Worm (Caenorhabditis elegans) whole organism, L1 larva: ENCODE results near the gene ZC196.8.

Source experiments
- C04F5.9 ChIP-seq: sonication (generic microtip); optimal IDR thresholded peaks from 2 replicates; lab custom pipeline; 2016; ENCODE audit warnings: missing genetic modification characterization, missing compliant biosample characterization
- C16A3.4 ChIP-seq: fragments of 150-350 bp; optimal IDR thresholded peaks from 2 replicates; lab custom pipeline; 2014; ENCODE audit warnings: missing biosample characterization, missing genetic modification characterization
- C34B4.2 ChIP-seq: sonication (generic microtip); optimal IDR thresholded peaks from 2 replicates; lab custom pipeline; 2017; ENCODE audit warnings: mild to moderate bottlenecking, missing genetic modification characterization, missing compliant biosample characterization
- aha-1 ChIP-seq: fragments of 150-350 bp; optimal IDR thresholded peaks from 2 replicates; lab custom pipeline; 2014; ENCODE audit warnings: missing biosample characterization, missing genetic modification characterization
- alr-1 ChIP-seq: fragments of 200-800 bp; sonication (Bioruptor generic); optimal IDR thresholded peaks from 2 replicates; lab custom pipeline; 2018; ENCODE audit warnings: borderline replicate concordance, mild to moderate bottlenecking, missing genetic modification characterization, missing compliant biosample characterization
- ama-1 ChIP-seq: fragments of 150-350 bp; optimal IDR thresholded peaks from 2 replicates; lab custom pipeline; 2014
- ceh-63 ChIP-seq: fragments of 200-800 bp; sonication (Bioruptor generic); optimal IDR thresholded peaks from 2 replicates; lab custom pipeline; 2018; ENCODE audit warnings: mild to moderate bottlenecking, missing genetic modification characterization, missing compliant biosample characterization
- ceh-8 ChIP-seq: fragments of 200-800 bp; sonication (Bioruptor generic); optimal IDR thresholded peaks from 2 replicates; lab custom pipeline; 2018; ENCODE audit warnings: mild to moderate bottlenecking, missing genetic modification characterization, moderate library complexity, missing compliant biosample characterization
- ceh-82 ChIP-seq, 3 experiments: fragments of 150-350 bp in 1 of 3; sonication (generic microtip) in 2 of 3; optimal IDR thresholded peaks; 2 replicates each; lab custom pipeline; 2014 to 2017; ENCODE audit warnings: missing biosample characterization in 3 of 3, missing genetic modification characterization in 3 of 3
- ceh-88 ChIP-seq: fragments of 200-800 bp; sonication (Bioruptor generic); IDR thresholded peaks from 2 replicates; pipeline ENCODE4 v1.3.6; 2022; ENCODE audit warnings: missing genetic modification characterization, missing compliant biosample characterization
- ceh-90 ChIP-seq: sonication (generic microtip); optimal IDR thresholded peaks from 2 replicates; lab custom pipeline; 2016; ENCODE audit warnings: missing genetic modification characterization, missing compliant biosample characterization
- elt-2 ChIP-seq: sonication (generic microtip); optimal IDR thresholded peaks from 2 replicates; lab custom pipeline; 2016; ENCODE audit warnings: missing genetic modification characterization, mild to moderate bottlenecking, inconsistent platforms, missing compliant biosample characterization, missing genetic modification reagents
- elt-3 ChIP-seq, 6 experiments: fragments of 150-350 bp in 1 of 6; sonication (generic microtip); optimal IDR thresholded peaks; 2 replicates each; lab custom pipeline; 2017 to 2018; ENCODE audit warnings: missing biosample characterization in 6 of 6, missing genetic modification characterization in 6 of 6, inconsistent platforms in 1 of 6
- hlh-17 ChIP-seq: fragments of 200-800 bp; sonication (Bioruptor generic); optimal IDR thresholded peaks from 2 replicates; lab custom pipeline; 2018; ENCODE audit warnings: missing genetic modification characterization, mild to moderate bottlenecking, missing compliant biosample characterization, moderate library complexity, borderline replicate concordance
- hlh-4 ChIP-seq: sonication (generic microtip); optimal IDR thresholded peaks from 2 replicates; lab custom pipeline; 2016; ENCODE audit warnings: mild to moderate bottlenecking, missing genetic modification characterization, missing compliant biosample characterization
- hpl-2 ChIP-seq: fragments of 150-350 bp; optimal IDR thresholded peaks from 2 replicates; lab custom pipeline; 2014; ENCODE audit warnings: missing biosample characterization, missing genetic modification reagents, missing genetic modification characterization
- irx-1 ChIP-seq: sonication (generic microtip); optimal IDR thresholded peaks from 2 replicates; lab custom pipeline; 2016; ENCODE audit warnings: missing genetic modification characterization, missing compliant biosample characterization
- jun-1 ChIP-seq: fragments of 150-350 bp; optimal IDR thresholded peaks from 2 replicates; lab custom pipeline; 2014; ENCODE audit warnings: missing biosample characterization, missing genetic modification reagents, missing genetic modification characterization
- lin-15B ChIP-seq: fragments of 150-350 bp; sonication (generic microtip); optimal IDR thresholded peaks from 3 replicates; lab custom pipeline; 2014; ENCODE audit warnings: missing biosample characterization, missing genetic modification characterization
- lin-35 ChIP-seq, 2 experiments: fragments of 150-350 bp; optimal IDR thresholded peaks; 2 replicates each; lab custom pipeline; 2014; ENCODE audit warnings: missing biosample characterization in 2 of 2, missing genetic modification characterization in 2 of 2, missing genetic modification reagents in 2 of 2
- lin-39 ChIP-seq: fragments of 150-350 bp; optimal IDR thresholded peaks from 2 replicates; lab custom pipeline; 2014; ENCODE audit warnings: missing biosample characterization, missing genetic modification reagents, missing genetic modification characterization
- lir-3 ChIP-seq: sonication (generic microtip); optimal IDR thresholded peaks from 2 replicates; lab custom pipeline; 2016; ENCODE audit warnings: mild to moderate bottlenecking, missing genetic modification characterization, moderate library complexity, missing compliant biosample characterization; ENCODE audit not compliant: poor library complexity
- lsy-2 ChIP-seq, 2 experiments: fragments of 150-350 bp; optimal IDR thresholded peaks; 2 replicates each; lab custom pipeline; 2014; ENCODE audit warnings: missing biosample characterization in 2 of 2, missing genetic modification characterization in 2 of 2
- mab-9 ChIP-seq: fragments of 200-800 bp; sonication (Bioruptor generic); IDR thresholded peaks from 2 replicates; pipeline ENCODE4 v1.3.6; 2022; ENCODE audit warnings: missing genetic modification reagents, missing genetic modification characterization, missing compliant biosample characterization
- mdl-1 ChIP-seq, 2 experiments: fragments of 150-350 bp; optimal IDR thresholded peaks; 2 replicates each; lab custom pipeline; 2014 to 2017; ENCODE audit warnings: missing biosample characterization in 2 of 2, missing genetic modification characterization in 2 of 2, inconsistent platforms in 1 of 2
- mep-1 ChIP-seq: fragments of 150-350 bp; optimal IDR thresholded peaks from 2 replicates; lab custom pipeline; 2014; ENCODE audit warnings: missing biosample characterization, missing genetic modification characterization
- nhr-19 ChIP-seq: fragments of 200-800 bp; sonication (Bioruptor generic); conservative IDR thresholded peaks from 2 replicates; pipeline ENCODE4 v1.3.6; 2022; ENCODE audit warnings: missing genetic modification characterization, missing compliant biosample characterization
- nhr-20 ChIP-seq: sonication (generic microtip); optimal IDR thresholded peaks from 2 replicates; lab custom pipeline; 2016; ENCODE audit warnings: mild to moderate bottlenecking, missing genetic modification characterization, missing compliant biosample characterization
- nhr-237 ChIP-seq: fragments of 150-350 bp; optimal IDR thresholded peaks from 2 replicates; lab custom pipeline; 2014; ENCODE audit warnings: missing biosample characterization, missing genetic modification characterization
- nhr-47 ChIP-seq: sonication (generic microtip); optimal IDR thresholded peaks from 2 replicates; lab custom pipeline; 2016; ENCODE audit warnings: mild to moderate bottlenecking, missing genetic modification characterization, moderate library complexity, missing compliant biosample characterization
- nhr-71 ChIP-seq: sonication (generic microtip); optimal IDR thresholded peaks from 2 replicates; lab custom pipeline; 2016; ENCODE audit warnings: mild to moderate bottlenecking, missing genetic modification characterization, moderate library complexity, missing compliant biosample characterization
- nhr-76 ChIP-seq: sonication (generic microtip); optimal IDR thresholded peaks from 2 replicates; lab custom pipeline; 2017; ENCODE audit warnings: missing biosample characterization, missing genetic modification characterization
- nhr-84 ChIP-seq: sonication (generic microtip); optimal IDR thresholded peaks from 2 replicates; lab custom pipeline; 2017; ENCODE audit warnings: missing biosample characterization, missing genetic modification characterization
- pag-3 ChIP-seq: sonication (generic microtip); optimal IDR thresholded peaks from 2 replicates; lab custom pipeline; 2017; ENCODE audit warnings: missing genetic modification characterization, mild to moderate bottlenecking, missing compliant biosample characterization, antibody characterized with exemption, borderline replicate concordance; ENCODE audit not compliant: insufficient read depth
- skn-1 ChIP-seq: fragments of 150-350 bp; optimal IDR thresholded peaks from 2 replicates; lab custom pipeline; 2014; ENCODE audit warnings: missing biosample characterization, missing genetic modification characterization
- sptf-1 ChIP-seq: fragments of 150-350 bp; optimal IDR thresholded peaks from 2 replicates; lab custom pipeline; 2014; ENCODE audit warnings: missing biosample characterization, missing genetic modification characterization
- sup-37 ChIP-seq: fragments of 200-800 bp; sonication (Bioruptor generic); optimal IDR thresholded peaks from 2 replicates; lab custom pipeline; 2018; ENCODE audit warnings: mild to moderate bottlenecking, missing genetic modification characterization, missing compliant biosample characterization
- unc-62 ChIP-seq: fragments of 150-350 bp; optimal IDR thresholded peaks from 2 replicates; lab custom pipeline; 2014; ENCODE audit warnings: missing biosample characterization, missing genetic modification reagents, missing genetic modification characterization
- vab-15 ChIP-seq: sonication (generic microtip); optimal IDR thresholded peaks from 2 replicates; lab custom pipeline; 2017; ENCODE audit warnings: missing genotype, mild to moderate bottlenecking, missing genetic modification characterization, missing compliant biosample characterization
- xbp-1 ChIP-seq: sonication (generic microtip); optimal IDR thresholded peaks from 2 replicates; lab custom pipeline; 2016; ENCODE audit warnings: missing genetic modification characterization, missing compliant biosample characterization
- zag-1 ChIP-seq: fragments of 150-350 bp; optimal IDR thresholded peaks from 2 replicates; lab custom pipeline; 2014; ENCODE audit warnings: missing biosample characterization, missing genetic modification characterization

Gene ZC196.8

ce11 chrV:8754670-8755069 is 32.6 kb upstream of the ZC196.8 start, which contains the start of gene B0507.4:
B0507.4 (plus strand) TSS chrV:8754970.
- TF ChIP-seq ceh-88 (GFP tag; lab: Robert Waterston, UW) (no peak), vab-15 (tag; lab: Kevin White, UChicago) (no peak), xbp-1 (tag; lab: Kevin White, UChicago) (no peak), lin-35 (GFP tag; optimal IDR thresholded peaks at IDR 0.05; lab: Kevin White, UChicago) (no peak), ceh-8 (GFP tag; lab: Kevin White, UChicago) (no peak), hlh-4 (no peak), mdl-1 (tag; optimal IDR thresholded peaks at IDR 0.05; lab: Kevin White, UChicago) (no peak), C34B4.2 (tag; lab: Kevin White, UChicago) (no peak), irx-1 (tag; lab: Kevin White, UChicago) (no peak), nhr-20 (no peak), aha-1 (no peak)

DNA sequence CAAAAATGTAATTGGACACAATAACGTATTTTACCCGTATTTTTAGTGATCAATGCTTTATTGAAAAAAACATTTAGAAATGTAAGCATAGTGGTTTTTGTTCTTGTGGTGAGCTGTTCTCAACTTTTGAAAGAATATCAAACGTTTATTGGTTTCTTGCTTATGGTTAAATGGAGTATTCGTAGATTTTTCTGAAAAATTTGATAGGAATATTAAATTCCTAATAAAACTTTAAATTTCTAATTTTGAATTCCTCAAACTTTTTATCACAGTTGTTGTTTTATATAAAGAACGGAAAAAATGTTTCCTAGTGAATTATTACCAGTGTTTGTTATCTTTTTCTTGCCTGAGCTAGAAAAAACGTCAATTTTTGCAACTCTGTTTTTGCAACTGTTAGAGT is 31.3 kb upstream of the ZC196.8 start, which contains the start of gene B0507.5:
Gene B0507.5 (plus strand): TSS at position 301 of the 400 bp plus-strand sequence.
- TF ChIP-seq skn-1 (tag; lab: Kevin White, UChicago): no peak
- no peak for TF ChIP-seq ceh-82 (tag; optimal IDR thresholded peaks at IDR 0.05; lab: Kevin White, UChicago)
- no peak for TF ChIP-seq nhr-19 (GFP tag; lab: Robert Waterston, UW)
- no peak for TF ChIP-seq mab-9 (GFP tag; lab: Robert Waterston, UW)
- TF ChIP-seq lin-39 (tag; lab: Kevin White, UChicago): no peak
- no peak for TF ChIP-seq nhr-84 (tag; lab: Kevin White, UChicago)
- no peak for TF ChIP-seq lir-3 (tag; lab: Kevin White, UChicago)
- no peak for TF ChIP-seq zag-1 (tag; lab: Kevin White, UChicago)

ce11 chrV:8745858-8746257 is 23.8 kb upstream of the ZC196.8 start, which contains the start of gene B0507.6:
B0507.6 (plus strand) TSS chrV:8746158.
- TF ChIP-seq pag-3 (tag; lab: Kevin White, UChicago) (no peak), hlh-4 (no peak), mep-1 (tag; lab: Kevin White, UChicago) (no peak), sup-37 (GFP tag; lab: Kevin White, UChicago) (no peak), ceh-90 (tag; lab: Kevin White, UChicago) (no peak), aha-1 (no peak), unc-62 (GFP tag; lab: Kevin White, UChicago) (no peak), alr-1 (tag; lab: Kevin White, UChicago) (no peak)

DNA sequence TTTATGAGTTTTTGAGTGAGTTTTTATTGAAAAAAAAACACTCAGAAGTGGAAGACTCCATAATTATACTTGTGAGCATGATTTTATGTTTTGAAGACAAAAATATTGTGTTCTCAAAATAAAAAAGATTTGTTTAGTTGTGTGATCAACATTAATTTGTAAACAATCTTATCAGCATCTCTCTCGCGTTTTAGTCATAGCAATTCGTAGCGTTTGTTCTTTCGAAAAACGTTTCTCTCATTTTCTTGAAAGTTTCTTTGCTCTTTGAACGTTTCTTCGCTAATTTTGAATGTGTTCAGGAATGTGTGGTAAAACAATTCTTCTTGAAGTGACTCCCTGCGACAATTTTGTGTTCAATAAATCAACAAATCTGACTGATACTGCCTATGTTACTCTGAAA is 17.1 kb upstream of the ZC196.8 start, which contains the start of gene ZC196.2:
Gene ZC196.2 (plus strand): TSS at position 301 of the 400 bp plus-strand sequence.
- no peak for TF ChIP-seq nhr-76
- TF ChIP-seq ceh-63 (GFP tag; lab: Kevin White, UChicago): no peak
- TF ChIP-seq elt-2: no peak
- no peak for TF ChIP-seq hlh-17 (GFP tag; lab: Kevin White, UChicago)
- no peak for TF ChIP-seq nhr-237 (tag; lab: Kevin White, UChicago)
- no peak for TF ChIP-seq lsy-2 (tag; optimal IDR thresholded peaks at IDR 0.05; lab: Kevin White, UChicago)
- TF ChIP-seq ama-1 (lab: Kevin White, UChicago): no peak
- TF ChIP-seq nhr-71: no peak
- TF ChIP-seq ceh-88 (GFP tag; lab: Robert Waterston, UW): no peak
- no peak for TF ChIP-seq C04F5.9 (tag; lab: Kevin White, UChicago)
- no peak for TF ChIP-seq lin-15B (tag; lab: Kevin White, UChicago)
- no peak for TF ChIP-seq C16A3.4 (tag; lab: Kevin White, UChicago)
- TF ChIP-seq nhr-47 (tag; lab: Kevin White, UChicago): no peak
- TF ChIP-seq jun-1: no peak
- TF ChIP-seq sptf-1 (tag; lab: Kevin White, UChicago): no peak
- no peak for TF ChIP-seq ceh-90 (tag; lab: Kevin White, UChicago)
- no peak for TF ChIP-seq elt-3 (tag; optimal IDR thresholded peaks at IDR 0.05; lab: Kevin White, UChicago)
- TF ChIP-seq aha-1: no peak
- TF ChIP-seq hpl-2 (GFP tag; lab: Kevin White, UChicago): no peak
